Fruit fly (Drosophila melanogaster) whole organism, prepupa: Measurements from ENCODE around the gene unc80.
A peak's percentile ranks its signal among the peaks of the same experiment; 100 is the strongest.

Experiments used
- Blimp-1 ChIP-seq: fragments of 200-800 bp; sonication (Bioruptor generic); optimal IDR thresholded peaks from 3 replicates; lab custom pipeline; 2017; ENCODE audit warnings: missing biosample characterization, missing genetic modification characterization, mild to moderate bottlenecking, moderate library complexity, missing genetic modification reagents
- CG10631 ChIP-seq: fragments of 200-800 bp; sonication (Bioruptor generic); optimal IDR thresholded peaks from 2 replicates; lab custom pipeline; 2016; ENCODE audit warnings: missing biosample characterization, missing genetic modification characterization
- CG10669 ChIP-seq: fragments of 200-800 bp; sonication (Bioruptor generic); optimal IDR thresholded peaks from 3 replicates; lab custom pipeline; 2018; ENCODE audit warnings: missing biosample characterization, mild to moderate bottlenecking, missing genetic modification characterization, moderate library complexity
- CG11294 ChIP-seq: fragments of 200-800 bp; sonication (Bioruptor generic); IDR thresholded peaks from 2 replicates; pipeline ENCODE4 v1.3.6; 2022; ENCODE audit warnings: missing biosample characterization, missing genetic modification characterization
- CG11762 ChIP-seq: fragments of 200-800 bp; sonication (Bioruptor generic); optimal IDR thresholded peaks from 3 replicates; lab custom pipeline; 2016; ENCODE audit warnings: missing biosample characterization, missing genetic modification characterization; ENCODE audit not compliant: insufficient read depth
- CG11902 ChIP-seq: fragments of 200-800 bp; sonication (Bioruptor generic); optimal IDR thresholded peaks from 3 replicates; lab custom pipeline; 2016; ENCODE audit warnings: missing biosample characterization, missing genetic modification characterization
- CG15336 ChIP-seq: fragments of 200-800 bp; sonication (Bioruptor generic); IDR thresholded peaks from 2 replicates; pipeline ENCODE4 v1.3.6; 2022; ENCODE audit warnings: missing biosample characterization, missing genetic modification characterization
- CG1621 ChIP-seq: fragments of 200-800 bp; sonication (Bioruptor generic); optimal IDR thresholded peaks from 3 replicates; lab custom pipeline; 2018; ENCODE audit warnings: missing biosample characterization, mild to moderate bottlenecking, missing genetic modification characterization
- CG16779 ChIP-seq: fragments of 200-800 bp; sonication (Bioruptor generic); optimal IDR thresholded peaks from 3 replicates; lab custom pipeline; 2017; ENCODE audit warnings: missing biosample characterization, mild to moderate bottlenecking, missing genetic modification characterization
- CG31627 ChIP-seq: fragments of 200-800 bp; sonication (Bioruptor generic); optimal IDR thresholded peaks from 3 replicates; lab custom pipeline; 2016; ENCODE audit warnings: missing biosample characterization, missing genetic modification characterization
- CG34406 ChIP-seq: fragments of 200-800 bp; sonication (Bioruptor generic); optimal IDR thresholded peaks from 3 replicates; lab custom pipeline; 2016; ENCODE audit warnings: missing biosample characterization, missing genetic modification characterization
- CG3919 ChIP-seq: fragments of 200-800 bp; sonication (Bioruptor generic); optimal IDR thresholded peaks from 3 replicates; lab custom pipeline; 2016; ENCODE audit warnings: missing biosample characterization, missing genetic modification characterization
- CG4318 ChIP-seq: fragments of 200-800 bp; sonication (Bioruptor generic); optimal IDR thresholded peaks from 3 replicates; lab custom pipeline; 2017; ENCODE audit warnings: missing biosample characterization, mild to moderate bottlenecking, missing genetic modification characterization
- CG6163 ChIP-seq: fragments of 200-800 bp; sonication (Bioruptor generic); IDR thresholded peaks from 3 replicates; pipeline ENCODE4 v1.3.6; 2022; ENCODE audit warnings: missing biosample characterization, missing genetic modification characterization
- CG6854 ChIP-seq: fragments of 200-800 bp; sonication (Bioruptor generic); optimal IDR thresholded peaks from 2 replicates; lab custom pipeline; 2017; ENCODE audit warnings: missing biosample characterization, mild to moderate bottlenecking, missing genetic modification characterization
- CG7368 ChIP-seq: fragments of 200-800 bp; sonication (Bioruptor generic); optimal IDR thresholded peaks from 3 replicates; lab custom pipeline; 2016; ENCODE audit warnings: missing biosample characterization, missing genetic modification characterization
- CG8119 ChIP-seq: fragments of 200-800 bp; sonication (Bioruptor generic); IDR thresholded peaks from 3 replicates; pipeline ENCODE4 v1.3.6; 2022; ENCODE audit warnings: missing biosample characterization, missing genetic modification characterization
- CG8319 ChIP-seq: fragments of 200-800 bp; sonication (Bioruptor generic); optimal IDR thresholded peaks from 3 replicates; lab custom pipeline; 2016; ENCODE audit warnings: missing biosample characterization, missing genetic modification characterization
- CG8632 ChIP-seq: fragments of 200-800 bp; sonication (Bioruptor generic); optimal IDR thresholded peaks from 3 replicates; lab custom pipeline; 2016; ENCODE audit warnings: missing biosample characterization, missing genetic modification characterization
- CG9139 ChIP-seq: fragments of 200-800 bp; sonication (Bioruptor generic); optimal IDR thresholded peaks from 3 replicates; lab custom pipeline; 2017; ENCODE audit warnings: missing biosample characterization, mild to moderate bottlenecking, missing genetic modification characterization
- Eip75B ChIP-seq: fragments of 200-800 bp; sonication (Bioruptor generic); optimal IDR thresholded peaks from 3 replicates; lab custom pipeline; 2016; ENCODE audit warnings: missing biosample characterization, missing genetic modification characterization
- Eip78C ChIP-seq: fragments of 200-800 bp; sonication (Bioruptor generic); peaks from one replicate; lab custom pipeline; 2016; ENCODE audit warnings: missing biosample characterization, missing genetic modification characterization
- Ets21C ChIP-seq: fragments of 200-800 bp; sonication (Bioruptor generic); optimal IDR thresholded peaks from 3 replicates; lab custom pipeline; 2016; ENCODE audit warnings: missing biosample characterization, missing genetic modification characterization
- Gug ChIP-seq: fragments of 200-800 bp; sonication (Bioruptor generic); IDR thresholded peaks from 2 replicates; pipeline ENCODE4 v1.3.6; 2022; ENCODE audit warnings: missing biosample characterization, missing genetic modification characterization
- Hr39 ChIP-seq: fragments of 200-800 bp; sonication (Bioruptor generic); optimal IDR thresholded peaks from 2 replicates; lab custom pipeline; 2016; ENCODE audit warnings: missing biosample characterization, missing genetic modification characterization
- Hr4 ChIP-seq: fragments of 200-800 bp; sonication (Bioruptor generic); optimal IDR thresholded peaks from 3 replicates; lab custom pipeline; 2016; ENCODE audit warnings: missing biosample characterization, missing genetic modification characterization
- Lpt ChIP-seq: fragments of 200-800 bp; sonication (Bioruptor generic); optimal IDR thresholded peaks from 3 replicates; lab custom pipeline; 2016; ENCODE audit warnings: missing biosample characterization, missing genetic modification characterization
- OdsH ChIP-seq: fragments of 200-800 bp; sonication (Bioruptor generic); optimal IDR thresholded peaks from 3 replicates; lab custom pipeline; 2016; ENCODE audit warnings: missing biosample characterization, missing genetic modification characterization
- Smox ChIP-seq: fragments of 200-800 bp; sonication (Bioruptor generic); optimal IDR thresholded peaks from 3 replicates; lab custom pipeline; 2016; ENCODE audit warnings: missing biosample characterization, missing genetic modification characterization
- Sox102F ChIP-seq: fragments of 200-800 bp; sonication (Bioruptor generic); optimal IDR thresholded peaks from 2 replicates; lab custom pipeline; 2016; ENCODE audit warnings: missing biosample characterization, mild to moderate bottlenecking, missing genetic modification characterization
- Sox14 ChIP-seq: fragments of 200-800 bp; sonication (Bioruptor generic); optimal IDR thresholded peaks from 3 replicates; lab custom pipeline; 2016; ENCODE audit warnings: missing biosample characterization, missing genetic modification characterization
- Sox15 ChIP-seq: fragments of 200-800 bp; sonication (Bioruptor generic); optimal IDR thresholded peaks from 3 replicates; lab custom pipeline; 2016; ENCODE audit warnings: missing biosample characterization, missing genetic modification characterization
- achi ChIP-seq: fragments of 200-800 bp; sonication (Bioruptor generic); optimal IDR thresholded peaks from 3 replicates; lab custom pipeline; 2016; ENCODE audit warnings: missing biosample characterization, missing genetic modification characterization
- acj6 ChIP-seq: fragments of 200-800 bp; sonication (Bioruptor generic); optimal IDR thresholded peaks from 3 replicates; lab custom pipeline; 2016; ENCODE audit warnings: missing biosample characterization, missing genetic modification characterization
- dsx ChIP-seq: fragments of 200-800 bp; optimal IDR thresholded peaks from 3 replicates; lab custom pipeline; 2019; ENCODE audit warnings: missing biosample characterization, mild to moderate bottlenecking, missing genetic modification characterization, moderate library complexity; ENCODE audit not compliant: poor library complexity, severe bottlenecking
- esn ChIP-seq: fragments of 200-800 bp; sonication (Bioruptor generic); optimal IDR thresholded peaks from 2 replicates; lab custom pipeline; 2016; ENCODE audit warnings: missing biosample characterization, mild to moderate bottlenecking, missing genetic modification characterization, moderate library complexity
- fd59A ChIP-seq: fragments of 200-800 bp; sonication (Bioruptor generic); optimal IDR thresholded peaks from 2 replicates; lab custom pipeline; 2017; ENCODE audit warnings: missing biosample characterization, mild to moderate bottlenecking, missing genetic modification characterization, missing genetic modification reagents
- fd85E ChIP-seq: fragments of 200-800 bp; sonication (Bioruptor generic); optimal IDR thresholded peaks from 3 replicates; lab custom pipeline; 2016; ENCODE audit warnings: missing biosample characterization, missing genetic modification characterization
- fkh ChIP-seq: fragments of 200-800 bp; sonication (Bioruptor generic); optimal IDR thresholded peaks from 3 replicates; lab custom pipeline; 2017; ENCODE audit warnings: missing biosample characterization, mild to moderate bottlenecking, missing genetic modification characterization, moderate library complexity
- lz ChIP-seq: fragments of 200-800 bp; sonication (Bioruptor generic); optimal IDR thresholded peaks from 3 replicates; lab custom pipeline; 2016; ENCODE audit warnings: missing biosample characterization, missing genetic modification characterization
- net ChIP-seq: fragments of 200-800 bp; sonication (Bioruptor generic); optimal IDR thresholded peaks from 3 replicates; lab custom pipeline; 2016; ENCODE audit warnings: missing biosample characterization, missing genetic modification characterization
- pdm3 ChIP-seq: fragments of 200-800 bp; sonication (Bioruptor generic); optimal IDR thresholded peaks from 3 replicates; lab custom pipeline; 2016; ENCODE audit warnings: missing biosample characterization, missing genetic modification characterization
- salr ChIP-seq, 2 experiments: fragments of 200-800 bp; sonication (Bioruptor generic); optimal IDR thresholded peaks; 3 replicates each; lab custom pipeline; 2016 to 2018; ENCODE audit warnings: missing biosample characterization in 2 of 2, missing genetic modification characterization in 2 of 2, mild to moderate bottlenecking in 1 of 2
- spab ChIP-seq: fragments of 200-800 bp; sonication (Bioruptor generic); optimal IDR thresholded peaks from 2 replicates; lab custom pipeline; 2017; ENCODE audit warnings: missing biosample characterization, mild to moderate bottlenecking, missing genetic modification characterization, missing genetic modification reagents
- ss ChIP-seq, 2 experiments: fragments of 200-800 bp; sonication (Bioruptor generic); optimal IDR thresholded peaks; 2 replicates in 1 of 2; 3 replicates in 1 of 2; lab custom pipeline; 2017 to 2018; ENCODE audit warnings: mild to moderate bottlenecking in 2 of 2, missing biosample characterization in 2 of 2, missing genetic modification characterization in 2 of 2, moderate library complexity in 1 of 2
- svp ChIP-seq: fragments of 200-800 bp; sonication (Bioruptor generic); peaks from one replicate; lab custom pipeline; 2016; ENCODE audit warnings: missing biosample characterization, missing genetic modification characterization
- topi ChIP-seq: fragments of 200-800 bp; sonication (Bioruptor generic); optimal IDR thresholded peaks from 3 replicates; lab custom pipeline; 2016; ENCODE audit warnings: missing biosample characterization, missing genetic modification characterization
- vri ChIP-seq: fragments of 200-800 bp; sonication (Bioruptor generic); optimal IDR thresholded peaks from 3 replicates; lab custom pipeline; 2016; ENCODE audit warnings: missing biosample characterization, mild to moderate bottlenecking, missing genetic modification characterization

The unc80 gene

DNA sequence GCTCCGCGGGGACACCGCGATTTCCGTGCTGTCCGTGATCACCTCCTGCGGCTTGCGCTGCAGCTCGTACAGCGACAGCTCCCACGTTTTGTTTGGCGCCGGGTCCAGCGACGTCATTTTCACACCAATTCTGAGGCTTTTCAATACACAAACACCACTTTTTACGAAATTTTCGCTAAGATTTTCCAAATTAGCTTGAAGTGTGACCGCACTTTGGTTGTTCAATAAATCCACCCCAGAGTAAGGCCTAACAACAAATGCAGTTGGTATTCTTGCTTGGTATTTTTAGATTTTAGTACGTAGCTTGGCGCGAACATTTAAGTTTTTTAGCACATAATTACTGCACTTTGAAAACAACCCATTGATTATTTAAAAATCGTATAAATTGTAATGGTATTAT, 19.6 kb downstream of the unc80 start, which contains the start of gene Sce:
TSS of gene Sce (minus strand) at position 231 of the 400 bp plus-strand sequence.
- no peak for TF ChIP-seq dsx (GFP tag; lab: Kevin White, UChicago)

DNA sequence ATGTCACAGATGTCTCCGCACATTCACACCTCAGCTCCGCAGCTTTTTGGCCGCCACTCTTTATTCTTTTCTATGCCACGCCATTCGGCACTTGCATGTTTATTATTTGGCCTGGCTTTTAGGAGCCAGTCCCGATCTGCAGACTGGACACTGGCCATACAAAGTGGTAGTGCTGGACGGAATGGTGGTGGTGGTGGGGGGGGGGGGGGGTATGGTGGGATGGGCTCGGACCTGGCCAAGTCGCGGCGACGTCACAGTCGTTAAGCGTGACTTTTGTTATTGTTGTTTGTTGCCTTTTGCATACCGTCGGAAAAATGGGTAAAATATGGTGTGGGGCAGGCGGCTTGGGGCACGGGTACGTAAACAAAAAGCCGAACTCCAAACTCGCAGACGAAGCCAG, 22.8 kb downstream of the unc80 start:
- TF ChIP-seq Smox (GFP tag; lab: Kevin White, UChicago): no peak
- peak; percentile 3 for TF ChIP-seq CG1621 (tag; lab: Kevin White, UChicago)
- peak in 1 of 2 experiments; percentile 64 for TF ChIP-seq ss (GFP tag; optimal IDR thresholded peaks at IDR 0.05; lab: Kevin White, UChicago)
- no peak for TF ChIP-seq Gug
- TF ChIP-seq Sox14 (GFP tag; lab: Kevin White, UChicago): no peak
- no peak for TF ChIP-seq CG7368
- TF ChIP-seq dsx (GFP tag; lab: Kevin White, UChicago): peak; percentile 89

DNA sequence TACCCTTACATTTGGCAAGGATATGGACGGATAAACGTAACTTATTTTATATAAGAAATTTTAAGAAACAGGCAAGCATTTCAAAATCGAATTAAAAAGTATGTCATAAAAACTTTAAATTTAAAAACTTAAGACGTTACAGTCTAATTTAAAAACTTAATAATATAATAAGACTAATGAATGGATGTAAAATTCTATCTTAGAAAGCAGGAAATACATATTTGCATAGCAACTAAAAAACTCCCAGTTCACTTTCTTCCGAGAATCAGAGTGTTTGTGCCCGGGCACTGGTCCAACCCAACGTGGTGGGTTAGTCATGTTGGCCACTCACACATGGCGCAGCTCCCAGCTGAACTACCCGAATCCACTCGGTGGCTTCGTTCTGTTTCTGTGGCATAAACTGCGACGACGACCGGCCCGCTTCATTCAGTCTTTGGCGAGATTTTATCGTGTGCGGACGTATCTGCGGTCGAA, 23.3 kb downstream of the unc80 start, which contains the start of gene CG12880:
TSS of gene CG12880 (plus strand) at position 424 of the 474 bp plus-strand sequence.
- TF ChIP-seq CG9139 (no peak), CG11762 (no peak), Sox14 (GFP tag; lab: Kevin White, UChicago) (peak; percentile 26), CG8119 (GFP tag; lab: Robert Waterston, UW) (no peak), Eip75B (peak; percentile 42), CG11902 (GFP tag; lab: Kevin White, UChicago) (no peak), esn (GFP tag; lab: Kevin White, UChicago) (peak; percentile 67), CG1621 (tag; lab: Kevin White, UChicago) (no peak), fd85E (GFP tag; lab: Kevin White, UChicago) (no peak), CG31627 (GFP tag; lab: Kevin White, UChicago) (peak; percentile 17), vri (GFP tag; lab: Kevin White, UChicago) (no peak), OdsH (GFP tag; lab: Kevin White, UChicago) (peak; percentile 35), Eip78C (GFP tag; lab: Kevin White, UChicago) (peak; percentile 85), CG6163 (GFP tag; lab: Robert Waterston, UW) (0 out of 3 replicates have a peak, but pooled peaks have one; percentile 10), Hr39 (GFP tag; lab: Kevin White, UChicago) (peak; percentile 30), Blimp-1 (GFP tag; lab: Kevin White, UChicago) (no peak), spab (GFP tag; lab: Kevin White, UChicago) (peak; percentile 39), CG11294 (GFP tag; lab: Robert Waterston, UW) (no peak), net (GFP tag; lab: Kevin White, UChicago) (no peak), svp (GFP tag; lab: Kevin White, UChicago) (peak; percentile 72), Hr4 (GFP tag; lab: Kevin White, UChicago) (peak; percentile 22), CG15336 (GFP tag; lab: Robert Waterston, UW) (no peak), CG3919 (GFP tag; lab: Kevin White, UChicago) (peak; percentile 41), achi (GFP tag; lab: Kevin White, UChicago) (peak; percentile 15), pdm3 (GFP tag; lab: Kevin White, UChicago) (peak; percentile 51), CG4318 (GFP tag; lab: Kevin White, UChicago) (no peak), fkh (no peak), Sox102F (peak; percentile 5), CG6854 (no peak), Ets21C (GFP tag; lab: Kevin White, UChicago) (no peak), fd59A (GFP tag; lab: Kevin White, UChicago) (peak; percentile 30), salr (GFP tag; optimal IDR thresholded peaks at IDR 0.05; lab: Kevin White, UChicago) (peak in 1 of 2 experiments; percentile 73), Sox15 (GFP tag; lab: Kevin White, UChicago) (no peak), lz (GFP tag; lab: Kevin White, UChicago) (peak; percentile 21), CG8319 (GFP tag; lab: Kevin White, UChicago) (no peak), CG10669 (GFP tag; lab: Kevin White, UChicago) (no peak), acj6 (GFP tag; lab: Kevin White, UChicago) (peak; percentile 40), CG34406 (GFP tag; lab: Kevin White, UChicago) (peak; percentile 3), CG16779 (peak; percentile 13), Lpt (GFP tag; lab: Kevin White, UChicago) (no peak), CG10631 (GFP tag; lab: Kevin White, UChicago) (no peak), topi (GFP tag; lab: Kevin White, UChicago) (peak; percentile 49), CG8632 (GFP tag; lab: Kevin White, UChicago) (no peak)
